Worm (Caenorhabditis elegans): ENCODE results near the gene T07G12.5.

DNA sequence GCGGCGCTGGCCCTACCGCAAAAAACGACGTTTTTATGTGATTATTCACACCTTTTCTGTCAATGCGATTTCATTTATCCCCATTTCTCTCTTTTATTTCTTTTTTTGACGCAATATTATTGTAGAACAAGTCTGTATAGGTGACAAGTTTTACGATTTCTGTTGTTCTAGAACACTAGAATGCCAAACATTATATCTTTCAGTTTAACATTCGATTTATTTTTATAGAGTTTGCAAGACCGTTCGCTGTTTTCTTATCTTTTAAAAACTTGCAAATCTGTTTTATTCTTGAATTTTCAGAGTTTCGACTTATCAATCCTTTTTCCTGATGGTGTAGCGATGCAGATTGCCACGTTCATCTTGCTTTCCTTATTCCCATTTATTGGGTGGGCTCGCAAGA is 31.1 kb upstream of the T07G12.5 start, which contains the start of gene efn-2:
- TF ChIP-seq blmp-1 (tag; optimal IDR thresholded peaks at IDR 0.05) (no peak), elt-3 (tag; optimal IDR thresholded peaks at IDR 0.05) (no peak), unc-39 (tag; optimal IDR thresholded peaks at IDR 0.05) (no peak), lin-13 (tag; optimal IDR thresholded peaks at IDR 0.05) (no peak), elt-1 (tag; optimal IDR thresholded peaks at IDR 0.05; ENCODE audit: borderline replicate concordance, insufficient read depth) (no peak), unc-62 (GFP tag; optimal IDR thresholded peaks at IDR 0.05) (no peak)
